Fruit fly (Drosophila melanogaster) whole organism, embryonic: ENCODE data around the gene AlkB.

Source experiments
- ATbp ChIP-seq: fragments of 200-800 bp; sonication (Bioruptor generic); optimal IDR thresholded peaks from 2 replicates; lab custom pipeline; 2017; ENCODE audit warnings: missing biosample characterization, mild to moderate bottlenecking, missing genetic modification characterization, missing genetic modification reagents
- CG10431 ChIP-seq: fragments of 200-800 bp; sonication (Bioruptor generic); optimal IDR thresholded peaks from 3 replicates; lab custom pipeline; 2018; ENCODE audit warnings: missing biosample characterization, mild to moderate bottlenecking, missing genetic modification characterization
- CG10543 ChIP-seq: fragments of 200-800 bp; sonication (Bioruptor generic); optimal IDR thresholded peaks from 3 replicates; lab custom pipeline; 2017; ENCODE audit warnings: missing biosample characterization, mild to moderate bottlenecking, missing genetic modification characterization, moderate library complexity
- CG11398 ChIP-seq: fragments of 200-800 bp; sonication (Bioruptor generic); optimal IDR thresholded peaks from 2 replicates; lab custom pipeline; 2016; ENCODE audit warnings: missing biosample characterization, missing genetic modification characterization
- CG11695 ChIP-seq: fragments of 200-800 bp; sonication (Bioruptor generic); IDR thresholded peaks from 3 replicates; pipeline ENCODE4 v1.3.6; 2022; ENCODE audit warnings: missing biosample characterization, missing genetic modification characterization
- CG13624 ChIP-seq: fragments of 200-800 bp; sonication (Bioruptor generic); optimal IDR thresholded peaks from 2 replicates; lab custom pipeline; 2016; ENCODE audit warnings: missing biosample characterization, missing genetic modification characterization
- CG1603 ChIP-seq: fragments of 200-800 bp; sonication (Bioruptor generic); optimal IDR thresholded peaks from 2 replicates; lab custom pipeline; 2019; ENCODE audit warnings: missing biosample characterization, mild to moderate bottlenecking, missing genetic modification characterization, moderate library complexity
- CG1647 ChIP-seq: fragments of 200-800 bp; sonication (Bioruptor generic); optimal IDR thresholded peaks from 3 replicates; lab custom pipeline; 2016; ENCODE audit warnings: missing biosample characterization, missing genetic modification characterization
- CG16863 ChIP-seq: fragments of 200-800 bp; sonication (Bioruptor generic); optimal IDR thresholded peaks from 3 replicates; lab custom pipeline; 2016; ENCODE audit warnings: missing biosample characterization, missing genetic modification characterization
- CG17186 ChIP-seq: fragments of 200-800 bp; sonication (Bioruptor generic); optimal IDR thresholded peaks from 3 replicates; lab custom pipeline; 2017; ENCODE audit warnings: missing biosample characterization, missing genetic modification reagents, missing genetic modification characterization
- CG17359 ChIP-seq: fragments of 200-800 bp; sonication (Bioruptor generic); optimal IDR thresholded peaks from 3 replicates; lab custom pipeline; 2018; ENCODE audit warnings: missing biosample characterization, mild to moderate bottlenecking, missing genetic modification characterization, moderate library complexity
- CG17385 ChIP-seq: fragments of 200-800 bp; sonication (Bioruptor generic); optimal IDR thresholded peaks from 3 replicates; lab custom pipeline; 2018; ENCODE audit warnings: missing biosample characterization, mild to moderate bottlenecking, missing genetic modification characterization
- CG31365 ChIP-seq: fragments of 200-800 bp; sonication (Bioruptor generic); optimal IDR thresholded peaks from 2 replicates; lab custom pipeline; 2018; ENCODE audit warnings: missing biosample characterization, mild to moderate bottlenecking, missing genetic modification characterization
- CG3281 ChIP-seq: fragments of 200-800 bp; sonication (Bioruptor generic); optimal IDR thresholded peaks from 3 replicates; lab custom pipeline; 2017; ENCODE audit warnings: missing biosample characterization, mild to moderate bottlenecking, missing genetic modification characterization
- CG4424 ChIP-seq: fragments of 200-800 bp; sonication (Bioruptor generic); optimal IDR thresholded peaks from 3 replicates; lab custom pipeline; 2016; ENCODE audit warnings: missing biosample characterization, missing genetic modification characterization
- CG4854 ChIP-seq: fragments of 200-800 bp; sonication (Bioruptor generic); optimal IDR thresholded peaks from 2 replicates; lab custom pipeline; 2016; ENCODE audit warnings: missing biosample characterization, missing genetic modification characterization, inconsistent platforms
- CG5245 ChIP-seq: fragments of 200-800 bp; sonication (Bioruptor generic); optimal IDR thresholded peaks from 3 replicates; lab custom pipeline; 2016; ENCODE audit warnings: missing biosample characterization, missing genetic modification characterization
- CG7745 ChIP-seq: fragments of 200-800 bp; sonication (Bioruptor generic); optimal IDR thresholded peaks from 2 replicates; lab custom pipeline; 2018; ENCODE audit warnings: missing biosample characterization, mild to moderate bottlenecking, missing genetic modification characterization, moderate library complexity
- CTCF ChIP-seq: fragments of 200-800 bp; sonication (Bioruptor generic); optimal IDR thresholded peaks from 2 replicates; lab custom pipeline; 2017; ENCODE audit warnings: missing biosample characterization, mild to moderate bottlenecking, missing genetic modification characterization, moderate library complexity
- E2f2 ChIP-seq: fragments of 200-800 bp; sonication (Bioruptor generic); IDR thresholded peaks from 2 replicates; pipeline ENCODE4 v1.3.6; 2022; ENCODE audit warnings: missing biosample characterization, missing genetic modification characterization
- Ets97D ChIP-seq: fragments of 200-800 bp; sonication (Bioruptor generic); optimal IDR thresholded peaks from 3 replicates; lab custom pipeline; 2016; ENCODE audit warnings: missing biosample characterization, missing genetic modification characterization
- Hey ChIP-seq: fragments of 200-800 bp; sonication (Bioruptor generic); optimal IDR thresholded peaks from 3 replicates; lab custom pipeline; 2018; ENCODE audit warnings: missing biosample characterization, mild to moderate bottlenecking, missing genetic modification characterization
- Hr78 ChIP-seq, 2 experiments: fragments of 200-800 bp in 1 of 2; fragments of >200 bp in 1 of 2; sonication (Bioruptor generic) in 1 of 2; optimal IDR thresholded peaks; 2 replicates each; lab custom pipeline; 2017 to 2019; ENCODE audit warnings: missing biosample characterization in 2 of 2, missing genetic modification characterization in 2 of 2, mild to moderate bottlenecking in 1 of 2, moderate library complexity in 1 of 2
- Lhr ChIP-seq: fragments of 200-800 bp; sonication (Bioruptor generic); optimal IDR thresholded peaks from 3 replicates; lab custom pipeline; 2017; ENCODE audit warnings: mild to moderate bottlenecking, missing biosample characterization, missing genetic modification reagents, missing genetic modification characterization
- Mes4 ChIP-seq: fragments of 200-800 bp; sonication (Bioruptor generic); optimal IDR thresholded peaks from 2 replicates; lab custom pipeline; 2016; ENCODE audit warnings: missing biosample characterization, missing genetic modification characterization
- NFAT ChIP-seq: fragments of 200-800 bp; sonication (Bioruptor generic); IDR thresholded peaks from 2 replicates; pipeline ENCODE4 v1.3.6; 2022; ENCODE audit warnings: missing biosample characterization, missing genetic modification characterization
- Nf-YA ChIP-seq: fragments of 200-800 bp; sonication (Bioruptor generic); IDR thresholded peaks from 2 replicates; pipeline ENCODE4 v1.3.6; 2022; ENCODE audit warnings: missing biosample characterization, missing genetic modification characterization
- Oaz ChIP-seq: fragments of 200-800 bp; sonication (Bioruptor generic); IDR thresholded peaks from 2 replicates; pipeline ENCODE4 v1.3.6; 2022; ENCODE audit warnings: missing biosample characterization, missing genetic modification characterization
- Optix ChIP-seq: fragments of 200-800 bp; sonication (Bioruptor generic); IDR thresholded peaks from 3 replicates; pipeline ENCODE4 v1.3.6; 2022; ENCODE audit warnings: missing biosample characterization, missing genetic modification characterization
- Ravus ChIP-seq: fragments of 200-800 bp; sonication (Bioruptor generic); IDR thresholded peaks from 2 replicates; pipeline ENCODE4 v1.3.6; 2022; ENCODE audit warnings: missing biosample characterization, missing genetic modification characterization
- Side ChIP-seq: fragments of 200-800 bp; sonication (Bioruptor generic); optimal IDR thresholded peaks from 2 replicates; lab custom pipeline; 2016; ENCODE audit warnings: missing biosample characterization, missing genetic modification characterization
- Ssrp ChIP-seq: fragments of 200-800 bp; sonication (Bioruptor generic); optimal IDR thresholded peaks from 2 replicates; lab custom pipeline; 2018; ENCODE audit warnings: missing biosample characterization, mild to moderate bottlenecking, missing genetic modification characterization, moderate library complexity
- YL-1 ChIP-seq: fragments of 200-800 bp; sonication (Bioruptor generic); optimal IDR thresholded peaks from 3 replicates; lab custom pipeline; 2017; ENCODE audit warnings: missing biosample characterization, mild to moderate bottlenecking, missing genetic modification characterization
- ara ChIP-seq: fragments of 200-800 bp; sonication (Bioruptor generic); IDR thresholded peaks from 2 replicates; pipeline ENCODE4 v1.3.6; 2022; ENCODE audit warnings: missing biosample characterization, missing genetic modification characterization
- caup ChIP-seq: fragments of 200-800 bp; sonication (Bioruptor generic); optimal IDR thresholded peaks from 3 replicates; lab custom pipeline; 2017; ENCODE audit warnings: missing biosample characterization, mild to moderate bottlenecking, missing genetic modification characterization, moderate library complexity; ENCODE audit not compliant: severe bottlenecking
- dpn ChIP-seq, 2 experiments: fragments of 200-800 bp; sonication (Bioruptor generic); optimal IDR thresholded peaks; 3 replicates each; lab custom pipeline; 2016; ENCODE audit warnings: missing biosample characterization in 2 of 2, missing genetic modification characterization in 2 of 2
- eyg ChIP-seq: fragments of 200-800 bp; sonication (Bioruptor generic); optimal IDR thresholded peaks from 3 replicates; lab custom pipeline; 2016; ENCODE audit warnings: missing biosample characterization, missing genetic modification characterization
- gem ChIP-seq: fragments of 200-800 bp; sonication (Bioruptor generic); optimal IDR thresholded peaks from 2 replicates; lab custom pipeline; 2019; ENCODE audit warnings: missing biosample characterization, mild to moderate bottlenecking, missing genetic modification characterization, moderate library complexity
- grau ChIP-seq: fragments of 200-800 bp; optimal IDR thresholded peaks from 3 replicates; lab custom pipeline; 2019; ENCODE audit warnings: missing biosample characterization, mild to moderate bottlenecking, missing genetic modification characterization, moderate library complexity
- gsb ChIP-seq: fragments of 200-800 bp; sonication (Bioruptor generic); IDR thresholded peaks from 2 replicates; pipeline ENCODE4 v1.3.6; 2022; ENCODE audit warnings: missing biosample characterization, missing genetic modification characterization
- hth ChIP-seq: fragments of >200 bp; optimal IDR thresholded peaks from 2 replicates; lab custom pipeline; 2017; ENCODE audit warnings: inconsistent platforms
- kah ChIP-seq: fragments of 200-800 bp; sonication (Bioruptor generic); optimal IDR thresholded peaks from 2 replicates; lab custom pipeline; 2018; ENCODE audit warnings: missing biosample characterization, mild to moderate bottlenecking, missing genetic modification characterization
- ken ChIP-seq: fragments of 200-800 bp; sonication (Bioruptor generic); IDR thresholded peaks from 3 replicates; pipeline ENCODE4 v1.3.6; 2022; ENCODE audit warnings: missing biosample characterization, missing genetic modification characterization
- lab ChIP-seq: fragments of 200-800 bp; sonication (Bioruptor generic); optimal IDR thresholded peaks from 3 replicates; lab custom pipeline; 2017; ENCODE audit warnings: missing biosample characterization, missing genetic modification characterization, mild to moderate bottlenecking, moderate library complexity, missing genetic modification reagents
- nau ChIP-seq: fragments of 200-800 bp; sonication (Bioruptor generic); optimal IDR thresholded peaks from 3 replicates; lab custom pipeline; 2017; ENCODE audit warnings: missing biosample characterization, mild to moderate bottlenecking, missing genetic modification characterization, missing genetic modification reagents
- oc ChIP-seq: fragments of 200-800 bp; sonication (Bioruptor generic); optimal IDR thresholded peaks from 2 replicates; lab custom pipeline; 2018; ENCODE audit warnings: missing biosample characterization, mild to moderate bottlenecking, missing genetic modification characterization, moderate library complexity
- onecut ChIP-seq: fragments of 200-800 bp; sonication (Bioruptor generic); IDR thresholded peaks from 2 replicates; pipeline ENCODE4 v1.3.6; 2022; ENCODE audit warnings: missing biosample characterization, missing genetic modification characterization
- pita ChIP-seq: fragments of 200-800 bp; sonication (Bioruptor generic); optimal IDR thresholded peaks from 2 replicates; lab custom pipeline; 2017; ENCODE audit warnings: missing biosample characterization, mild to moderate bottlenecking, missing genetic modification characterization
- ro ChIP-seq: fragments of 200-800 bp; sonication (Bioruptor generic); IDR thresholded peaks from 2 replicates; pipeline ENCODE4 v1.3.6; 2022; ENCODE audit warnings: missing biosample characterization, missing genetic modification characterization
- sima ChIP-seq: fragments of 200-800 bp; sonication (Bioruptor generic); optimal IDR thresholded peaks from 2 replicates; lab custom pipeline; 2016; ENCODE audit warnings: missing biosample characterization, missing genetic modification characterization
- wdn ChIP-seq: fragments of 200-800 bp; sonication (Bioruptor generic); IDR thresholded peaks from 2 replicates; pipeline ENCODE4 v1.3.6; 2022; ENCODE audit warnings: missing biosample characterization, missing genetic modification characterization
- zfh2 ChIP-seq: fragments of 200-800 bp; sonication (Bioruptor generic); optimal IDR thresholded peaks from 2 replicates; lab custom pipeline; 2016; ENCODE audit warnings: missing biosample characterization, missing genetic modification characterization

The AlkB gene

DNA sequence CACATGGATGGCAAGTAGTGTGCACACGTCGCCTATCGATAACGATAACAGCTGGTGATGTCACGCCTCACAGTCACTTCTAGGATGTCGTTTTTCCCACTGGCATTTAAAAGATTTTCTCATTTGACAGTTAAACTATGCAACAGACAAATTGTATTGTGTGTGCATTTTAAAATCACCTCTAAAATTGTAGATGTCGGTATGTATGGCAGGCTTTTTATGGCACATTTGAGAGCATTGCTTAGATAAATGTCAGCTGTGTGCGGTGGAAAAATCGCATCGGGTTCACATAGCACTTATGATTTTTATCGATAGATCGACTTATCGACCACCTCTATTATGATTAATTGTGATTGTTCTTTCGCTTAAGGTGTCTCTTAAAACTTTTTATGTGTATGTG is 15.1 kb downstream of the AlkB start, which contains the start of the genes ArgRS and CG8578 (continued):
- no peak for TF ChIP-seq NFAT (GFP tag; lab: Robert Waterston, UW)
- no peak for TF ChIP-seq CG1647
- no peak for TF ChIP-seq CG11398 (GFP tag; lab: Kevin White, UChicago)
- TF ChIP-seq ATbp (GFP tag; lab: Kevin White, UChicago), result no peak
- no peak for TF ChIP-seq CG17359
- peak; percentile 30 for TF ChIP-seq Lhr (GFP tag; lab: Kevin White, UChicago)
- TF ChIP-seq caup (GFP tag; lab: Kevin White, UChicago), result no peak
- TF ChIP-seq YL-1 (GFP tag; lab: Kevin White, UChicago), result peak; percentile 34
- peak; percentile 80 for TF ChIP-seq Side (GFP tag; lab: Kevin White, UChicago)
- TF ChIP-seq CG5245 (GFP tag; lab: Kevin White, UChicago), result no peak
- TF ChIP-seq ken (GFP tag; lab: Robert Waterston, UW), result no peak
- 0 out of 3 replicates have a peak, but pooled peaks have one; percentile 27 for TF ChIP-seq Optix (GFP tag; lab: Robert Waterston, UW)
- TF ChIP-seq dpn (GFP tag; optimal IDR thresholded peaks at IDR 0.05; lab: Kevin White, UChicago), result peak; percentile 62 to 88
- TF ChIP-seq CG11695 (GFP tag; lab: Robert Waterston, UW), result peak; percentile 45; the same call in 1 of the 3 replicates
- peak; percentile 29 for TF ChIP-seq sima
- peak; percentile 70 for TF ChIP-seq zfh2 (GFP tag; lab: Kevin White, UChicago)
- TF ChIP-seq hth (lab: Kevin White, UChicago), result no peak
- TF ChIP-seq Ravus (GFP tag; lab: Robert Waterston, UW), result no peak
- peak; percentile 34 for TF ChIP-seq CG13624
- peak; percentile 66 for TF ChIP-seq CG17186 (GFP tag; lab: Kevin White, UChicago)
- TF ChIP-seq CG17385 (GFP tag; lab: Kevin White, UChicago), result peak; percentile 22
- TF ChIP-seq lab (GFP tag; lab: Kevin White, UChicago), result no peak
- no peak for TF ChIP-seq Hey (tag; lab: Kevin White, UChicago)
- TF ChIP-seq pita (GFP tag; lab: Kevin White, UChicago), result no peak
- TF ChIP-seq Nf-YA, result no peak
- TF ChIP-seq CG3281 (GFP tag; lab: Kevin White, UChicago), result no peak
- TF ChIP-seq Ets97D (GFP tag; lab: Kevin White, UChicago), result peak; percentile 73
- TF ChIP-seq Hr78 (GFP tag; optimal IDR thresholded peaks at IDR 0.05; lab: Kevin White, UChicago), result no peak
- TF ChIP-seq CG16863 (GFP tag; lab: Kevin White, UChicago), result peak; percentile 35
- TF ChIP-seq nau (GFP tag; lab: Kevin White, UChicago), result no peak
- TF ChIP-seq ara (GFP tag; lab: Robert Waterston, UW), result peak; percentile 43; the same call in 1 of the 2 replicates
- TF ChIP-seq eyg (GFP tag; lab: Kevin White, UChicago), result no peak
- 0 out of 2 replicates have a peak, but pooled peaks have one; percentile 26 for TF ChIP-seq wdn
- no peak for TF ChIP-seq kah
- TF ChIP-seq CG10543, result no peak
- TF ChIP-seq CG7745, result no peak
- peak; percentile 39 for TF ChIP-seq onecut (GFP tag; lab: Robert Waterston, UW)
- TF ChIP-seq Oaz (GFP tag; lab: Robert Waterston, UW), result peak; percentile 15; the same call in 1 of the 2 replicates
- no peak for TF ChIP-seq CG31365 (tag; lab: Kevin White, UChicago)
- no peak for TF ChIP-seq CG4854 (GFP tag; lab: Kevin White, UChicago)
- TF ChIP-seq CG1603 (tag; lab: Kevin White, UChicago), result peak; percentile 53
- peak; percentile 53 for TF ChIP-seq grau
- no peak for TF ChIP-seq oc (tag; lab: Kevin White, UChicago)
- TF ChIP-seq E2f2 (GFP tag; lab: Robert Waterston, UW), result peak; percentile 38; the same call in 1 of the 2 replicates
- no peak for TF ChIP-seq gsb (GFP tag; lab: Robert Waterston, UW)
- TF ChIP-seq CTCF (GFP tag; lab: Kevin White, UChicago), result peak; percentile 39
- no peak for TF ChIP-seq CG10431
- TF ChIP-seq Ssrp (tag; lab: Kevin White, UChicago), result no peak
- TF ChIP-seq Mes4 (GFP tag; lab: Kevin White, UChicago), result peak; percentile 3
- TF ChIP-seq gem, result peak; percentile 53
- TF ChIP-seq ro (GFP tag; lab: Robert Waterston, UW), result no peak
- no peak for TF ChIP-seq CG4424 (GFP tag; lab: Kevin White, UChicago)
